Worm (Caenorhabditis elegans) whole organism, young adult: Measurements from ENCODE around the gene C40H1.8.
A peak's percentile ranks its signal among the peaks of the same experiment; 100 is the strongest.

Source experiments
- B0336.3 ChIP-seq: fragments of 200-800 bp; sonication (Bioruptor generic); IDR thresholded peaks from 2 replicates; pipeline ENCODE4 v1.3.6; 2022; ENCODE audit warnings: missing genetic modification characterization, missing compliant biosample characterization
- C17E4.6 ChIP-seq: fragments of 200-800 bp; sonication (Bioruptor generic); IDR thresholded peaks from 2 replicates; pipeline ENCODE4 v1.3.6; 2022; ENCODE audit warnings: missing genetic modification reagents, missing genetic modification characterization, missing compliant biosample characterization
- F23B12.7 ChIP-seq: sonication (generic microtip); optimal IDR thresholded peaks from 2 replicates; lab custom pipeline; 2017; ENCODE audit warnings: missing genetic modification characterization, mild to moderate bottlenecking, missing compliant biosample characterization, antibody characterized with exemption, moderate library complexity; ENCODE audit not compliant: insufficient read depth
- F55B11.4 ChIP-seq: sonication (generic microtip); optimal IDR thresholded peaks from 2 replicates; lab custom pipeline; 2016; ENCODE audit warnings: missing compliant biosample characterization, missing genetic modification characterization, borderline replicate concordance; ENCODE audit not compliant: insufficient read depth
- aptf-2 ChIP-seq: fragments of 200-800 bp; sonication (Bioruptor generic); conservative IDR thresholded peaks from 2 replicates; pipeline ENCODE4 v1.3.6; 2022; ENCODE audit warnings: missing genetic modification reagents, missing genetic modification characterization, missing compliant biosample characterization
- atf-7 ChIP-seq: sonication (generic microtip); optimal IDR thresholded peaks from 2 replicates; lab custom pipeline; 2017; ENCODE audit warnings: mild to moderate bottlenecking, missing genetic modification characterization, missing compliant biosample characterization
- attf-5 ChIP-seq: fragments of 200-800 bp; sonication (Bioruptor generic); optimal IDR thresholded peaks from 2 replicates; lab custom pipeline; 2018; ENCODE audit warnings: mild to moderate bottlenecking, missing genetic modification characterization, missing compliant biosample characterization
- bed-2 ChIP-seq: fragments of 200-800 bp; sonication (Bioruptor generic); IDR thresholded peaks from 2 replicates; pipeline ENCODE4 v1.3.6; 2022; ENCODE audit warnings: missing genetic modification reagents, missing genetic modification characterization, missing compliant biosample characterization
- cebp-2 ChIP-seq: fragments of 200-800 bp; sonication (Bioruptor generic); IDR thresholded peaks from 2 replicates; pipeline ENCODE4 v1.3.6; 2022; ENCODE audit warnings: missing genetic modification characterization, missing compliant biosample characterization
- ceh-27 ChIP-seq: fragments of 200-800 bp; sonication (Bioruptor generic); optimal IDR thresholded peaks from 2 replicates; lab custom pipeline; 2018; ENCODE audit warnings: mild to moderate bottlenecking, missing genetic modification characterization, moderate library complexity, missing compliant biosample characterization
- ceh-79 ChIP-seq: sonication (generic microtip); optimal IDR thresholded peaks from 2 replicates; lab custom pipeline; 2017; ENCODE audit warnings: mild to moderate bottlenecking, missing genetic modification characterization, missing compliant biosample characterization
- dox-1 ChIP-seq: fragments of 200-800 bp; sonication (Bioruptor generic); IDR thresholded peaks from 2 replicates; pipeline ENCODE4 v1.3.6; 2022; ENCODE audit warnings: missing genetic modification reagents, missing genetic modification characterization, missing compliant biosample characterization
- dpff-1 ChIP-seq: sonication (generic microtip); optimal IDR thresholded peaks from 2 replicates; lab custom pipeline; 2017; ENCODE audit warnings: mild to moderate bottlenecking, missing genetic modification characterization, missing compliant biosample characterization
- egrh-3 ChIP-seq: fragments of 200-800 bp; sonication (Bioruptor generic); IDR thresholded peaks from 2 replicates; pipeline ENCODE4 v1.3.6; 2022; ENCODE audit warnings: missing genetic modification reagents, missing genetic modification characterization, missing compliant biosample characterization
- ets-4 ChIP-seq: fragments of 200-800 bp; sonication (Bioruptor generic); optimal IDR thresholded peaks from 2 replicates; lab custom pipeline; 2018; ENCODE audit warnings: mild to moderate bottlenecking, missing genetic modification characterization, missing compliant biosample characterization
- hlh-12 ChIP-seq: sonication (generic microtip); optimal IDR thresholded peaks from 2 replicates; lab custom pipeline; 2016; ENCODE audit warnings: missing genetic modification characterization, missing compliant biosample characterization
- hmg-1.2 ChIP-seq: fragments of 200-800 bp; sonication (Bioruptor generic); IDR thresholded peaks from 2 replicates; pipeline ENCODE4 v1.3.6; 2022; ENCODE audit warnings: missing genetic modification reagents, missing genetic modification characterization, missing compliant biosample characterization
- let-607 ChIP-seq, 2 experiments: fragments of 200-800 bp in 1 of 2; sonication (Bioruptor generic) in 1 of 2; sonication (generic microtip) in 1 of 2; optimal IDR thresholded peaks; 2 replicates each; lab custom pipeline; 2016 to 2018; ENCODE audit warnings: mild to moderate bottlenecking in 2 of 2, missing compliant biosample characterization in 2 of 2, missing genetic modification characterization in 2 of 2, moderate library complexity in 2 of 2, missing genotype in 1 of 2
- lin-35 ChIP-seq, 3 experiments: fragments of 150-350 bp in 2 of 3; sonication (generic microtip) in 1 of 3; optimal IDR thresholded peaks; 2 replicates each; lab custom pipeline; 2014 to 2018; ENCODE audit warnings: missing biosample characterization in 3 of 3, missing genetic modification characterization in 3 of 3, missing genetic modification reagents in 3 of 3
- madf-3 ChIP-seq: fragments of 200-800 bp; sonication (Bioruptor generic); IDR thresholded peaks from 2 replicates; pipeline ENCODE4 v1.3.6; 2022; ENCODE audit warnings: missing genetic modification reagents, missing genetic modification characterization, missing compliant biosample characterization
- madf-8 ChIP-seq: fragments of 200-800 bp; sonication (Bioruptor generic); conservative IDR thresholded peaks from 2 replicates; pipeline ENCODE4 v1.3.6; 2022; ENCODE audit warnings: missing genetic modification reagents, missing genetic modification characterization, missing compliant biosample characterization
- nfya-1 ChIP-seq: sonication (generic microtip); optimal IDR thresholded peaks from 2 replicates; lab custom pipeline; 2017; ENCODE audit warnings: antibody characterized with exemption, missing compliant biosample characterization, missing genetic modification characterization, borderline replicate concordance; ENCODE audit not compliant: insufficient read depth
- nhr-80 ChIP-seq: sonication (generic microtip); optimal IDR thresholded peaks from 2 replicates; lab custom pipeline; 2016; ENCODE audit warnings: missing genetic modification characterization, missing compliant biosample characterization
- nhr-90 ChIP-seq: sonication (generic microtip); optimal IDR thresholded peaks from 2 replicates; lab custom pipeline; 2016; ENCODE audit warnings: missing genotype, mild to moderate bottlenecking, missing genetic modification characterization, missing compliant biosample characterization
- rcor-1 ChIP-seq: fragments of 200-800 bp; sonication (Bioruptor generic); IDR thresholded peaks from 2 replicates; pipeline ENCODE4 v1.3.6; 2022; ENCODE audit warnings: missing genetic modification reagents, missing genetic modification characterization, missing compliant biosample characterization
- rec-8 ChIP-seq, 2 experiments: sonication (generic microtip); optimal IDR thresholded peaks; 2 replicates each; lab custom pipeline; 2016; ENCODE audit warnings: mild to moderate bottlenecking in 2 of 2, missing genetic modification characterization in 2 of 2, missing genetic modification reagents in 2 of 2, missing genotype in 2 of 2, missing biosample characterization in 1 of 2, missing compliant biosample characterization in 1 of 2, moderate library complexity in 1 of 2
- repo-1 ChIP-seq: sonication (generic microtip); optimal IDR thresholded peaks from 2 replicates; lab custom pipeline; 2017; ENCODE audit warnings: mild to moderate bottlenecking, missing genetic modification characterization, missing compliant biosample characterization
- tbx-9 ChIP-seq: sonication (generic microtip); optimal IDR thresholded peaks from 2 replicates; lab custom pipeline; 2016; ENCODE audit warnings: borderline replicate concordance, missing genetic modification characterization, inconsistent platforms, missing compliant biosample characterization
- tlf-1 ChIP-seq: fragments of 200-800 bp; sonication (Bioruptor generic); optimal IDR thresholded peaks from 2 replicates; lab custom pipeline; 2018; ENCODE audit warnings: mild to moderate bottlenecking, missing genetic modification characterization, missing compliant biosample characterization
- zfh-2 ChIP-seq: fragments of 200-800 bp; sonication (Bioruptor generic); conservative IDR thresholded peaks from 2 replicates; pipeline ENCODE4 v1.3.6; 2022; ENCODE audit warnings: missing genetic modification reagents, missing genetic modification characterization, missing compliant biosample characterization
- zim-3 ChIP-seq: sonication (generic microtip); optimal IDR thresholded peaks from 2 replicates; lab custom pipeline; 2017; ENCODE audit warnings: mild to moderate bottlenecking, missing genetic modification characterization, moderate library complexity, missing compliant biosample characterization
- ztf-18 ChIP-seq: sonication (generic microtip); optimal IDR thresholded peaks from 2 replicates; lab custom pipeline; 2016; ENCODE audit warnings: missing genotype, mild to moderate bottlenecking, missing genetic modification characterization, missing compliant biosample characterization
- ztf-22 ChIP-seq: fragments of 200-800 bp; sonication (Bioruptor generic); optimal IDR thresholded peaks from 2 replicates; lab custom pipeline; 2018; ENCODE audit warnings: mild to moderate bottlenecking, missing genetic modification characterization, moderate library complexity, missing compliant biosample characterization
- ztf-25 ChIP-seq: fragments of 200-800 bp; sonication (Bioruptor generic); IDR thresholded peaks from 2 replicates; pipeline ENCODE4 v1.3.6; 2022; ENCODE audit warnings: missing genetic modification reagents, missing genetic modification characterization, missing compliant biosample characterization

Gene C40H1.8

DNA sequence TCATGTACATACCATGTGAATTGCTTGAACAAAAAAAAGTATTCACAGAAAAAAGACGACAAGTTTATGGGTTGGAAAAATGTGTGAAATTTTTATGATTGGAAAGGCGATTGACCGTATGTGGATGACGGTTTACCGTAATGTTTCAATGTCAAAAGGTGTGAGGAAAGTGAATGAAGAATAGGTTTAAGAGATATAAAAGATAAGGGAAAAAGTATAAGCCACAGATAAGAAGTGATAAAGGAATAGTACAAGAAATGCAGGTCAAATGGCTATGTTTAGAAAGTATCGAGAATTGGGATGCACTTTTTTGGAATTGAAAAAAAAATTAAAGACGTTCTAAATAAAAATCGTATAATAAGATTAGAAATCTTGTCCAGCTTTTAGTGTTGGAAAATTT lies 36.7 kb upstream of the C40H1.8 start:
- no peak for TF ChIP-seq madf-3 (GFP tag; lab: Robert Waterston, UW)
- TF ChIP-seq rec-8 (tag; optimal IDR thresholded peaks at IDR 0.05; lab: Kevin White, UChicago) = no peak
- TF ChIP-seq ceh-79 (tag; lab: Kevin White, UChicago) = no peak
- TF ChIP-seq cebp-2 (GFP tag; lab: Robert Waterston, UW) = no peak
- no peak for TF ChIP-seq rcor-1 (GFP tag; lab: Robert Waterston, UW)

DNA sequence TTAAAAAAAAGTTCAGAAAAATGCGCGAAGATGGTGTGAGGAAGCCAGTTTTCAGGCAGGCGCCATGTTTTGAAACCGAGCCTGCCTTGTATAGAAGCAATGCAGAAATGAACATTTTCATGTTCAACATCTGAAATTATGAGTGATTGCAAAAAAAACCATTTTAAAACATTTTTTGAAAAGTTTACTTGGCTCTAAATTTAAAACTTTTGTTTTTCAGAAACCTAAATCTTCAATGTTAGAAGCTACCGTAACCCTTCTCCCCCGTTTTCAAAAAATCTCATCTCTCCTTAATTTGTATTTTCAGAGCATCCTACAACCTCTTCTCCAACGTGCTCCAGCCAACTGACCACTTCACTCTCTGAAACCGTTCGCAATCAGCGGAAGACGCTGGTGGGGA lies 33.0 kb upstream of the C40H1.8 start, which contains the start of gene fozi-1:
Gene fozi-1 (plus strand): TSS at position 301 of the 400 bp plus-strand sequence.
- TF ChIP-seq egrh-3 (no peak), nhr-90 (tag; lab: Kevin White, UChicago) (no peak), dox-1 (GFP tag; lab: Robert Waterston, UW) (no peak), bed-2 (no peak), madf-8 (GFP tag; lab: Robert Waterston, UW) (no peak), aptf-2 (GFP tag; lab: Robert Waterston, UW) (no peak), hlh-12 (tag; lab: Kevin White, UChicago) (no peak), F23B12.7 (tag; lab: Kevin White, UChicago) (no peak), hmg-1.2 (GFP tag; lab: Robert Waterston, UW) (no peak), repo-1 (tag; lab: Kevin White, UChicago) (no peak), ztf-25 (GFP tag; lab: Robert Waterston, UW) (no peak), ceh-27 (GFP tag; lab: Kevin White, UChicago) (no peak), zfh-2 (GFP tag; lab: Robert Waterston, UW) (no peak), lin-35 (GFP tag; optimal IDR thresholded peaks at IDR 0.05; lab: Kevin White, UChicago) (no peak), tbx-9 (tag; lab: Kevin White, UChicago) (no peak), ztf-18 (tag; lab: Kevin White, UChicago) (no peak), dpff-1 (tag; lab: Kevin White, UChicago) (no peak)
- TF ChIP-seq, all 124 proteins: peak for 0

DNA sequence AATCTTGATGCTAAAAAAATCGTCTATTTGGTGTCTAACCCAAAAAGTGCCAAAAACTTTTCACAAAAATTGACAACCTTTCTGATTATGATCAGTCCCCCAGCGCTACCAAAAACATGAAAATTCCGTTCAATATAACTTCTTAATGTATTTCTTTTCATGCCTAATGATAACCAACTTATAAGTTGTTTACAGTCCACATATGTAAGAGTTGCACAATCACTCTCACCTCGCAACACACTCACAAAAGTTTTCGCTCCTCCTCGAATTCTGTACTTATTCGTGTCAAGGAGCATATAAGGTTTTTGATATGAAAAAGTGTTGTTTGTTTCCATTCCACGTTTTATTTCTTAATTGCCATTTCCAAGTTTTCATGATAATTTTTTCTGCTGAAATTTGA lies 26.0 kb upstream of the C40H1.8 start:
- TF ChIP-seq nhr-80 (tag; lab: Kevin White, UChicago) (peak; percentile 43), F55B11.4 (tag; lab: Kevin White, UChicago) (no peak)
- TF ChIP-seq, all 124 proteins: peak for 1

DNA sequence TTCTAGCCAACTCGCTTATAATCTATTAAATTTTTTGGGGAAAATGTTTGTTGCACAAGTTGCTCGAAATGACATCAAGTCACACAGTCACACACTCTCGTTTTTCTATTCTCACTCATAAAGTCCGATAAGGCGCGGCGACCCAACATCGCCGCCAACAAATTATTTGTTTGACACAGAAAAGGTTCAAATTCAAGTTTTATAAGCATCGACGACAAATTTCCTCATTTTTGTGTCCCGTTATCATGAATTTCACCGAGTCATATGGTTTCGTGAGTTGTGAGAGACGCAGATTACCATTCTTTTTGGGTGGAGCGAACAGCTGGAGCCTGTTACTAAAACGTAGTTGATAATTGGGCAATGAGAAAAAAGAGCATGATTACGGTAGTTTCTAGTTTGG lies 24.7 kb upstream of the C40H1.8 start:
- no peak for TF ChIP-seq nfya-1 (tag; lab: Kevin White, UChicago)
- peak; percentile 42 to 50 for TF ChIP-seq let-607 (tag; optimal IDR thresholded peaks at IDR 0.05; lab: Kevin White, UChicago)
- TF ChIP-seq nhr-80 (tag; lab: Kevin White, UChicago) = peak; percentile 99
- no peak for TF ChIP-seq hlh-12 (tag; lab: Kevin White, UChicago)
- no peak for TF ChIP-seq C17E4.6 (GFP tag; lab: Robert Waterston, UW)
- TF ChIP-seq ets-4 (GFP tag; lab: Kevin White, UChicago) = peak; percentile 31
- TF ChIP-seq repo-1 (tag; lab: Kevin White, UChicago) = no peak
- TF ChIP-seq B0336.3 = no peak; the same call in 1 of the 2 replicates
- no peak for TF ChIP-seq zim-3 (tag; lab: Kevin White, UChicago)
- TF ChIP-seq dox-1 (GFP tag; lab: Robert Waterston, UW) = peak; percentile 65
- TF ChIP-seq aptf-2 (GFP tag; lab: Robert Waterston, UW) = no peak
- TF ChIP-seq atf-7 = peak; percentile 65
- peak; percentile 4 for TF ChIP-seq tlf-1 (GFP tag; lab: Kevin White, UChicago)
- peak; percentile 28 for TF ChIP-seq attf-5
- TF ChIP-seq ztf-22 = peak; percentile 46
- TF ChIP-seq nhr-90 (tag; lab: Kevin White, UChicago) = peak; percentile 8
- TF ChIP-seq, all 124 proteins: peak for 9
